Fruit fly (Drosophila melanogaster): ENCODE results near the gene CG33509.

Gene CG33509

dm6 chr2L:21108759-21109282, 22.5 kb upstream of the CG33509 start (continued):
- TF ChIP-seq bbx (GFP tag; IDR thresholded peaks at IDR 0.05; ENCODE audit: partially characterized antibody) (no peak), maf-S (GFP tag; optimal IDR thresholded peaks at IDR 0.05) (peak; percentile 36), Hmr (GFP tag; optimal IDR thresholded peaks at IDR 0.05) (peak; percentile 49), sob (GFP tag; IDR thresholded peaks at IDR 0.05) (0 out of 2 replicates have a peak, but pooled peaks have one; percentile 45), CG15696 (tag; optimal IDR thresholded peaks at IDR 0.05) (peak; percentile 55), CG13287 (GFP tag; IDR thresholded peaks at IDR 0.05; ENCODE audit: partially characterized antibody) (no peak), HHEX (GFP tag; optimal IDR thresholded peaks at IDR 0.05) (peak; percentile 15), ind (GFP tag; optimal IDR thresholded peaks at IDR 0.05) (no peak), Hand (GFP tag; optimal IDR thresholded peaks at IDR 0.05) (no peak), CG4820 (GFP tag; optimal IDR thresholded peaks at IDR 0.05) (peak; percentile 76), nerfin-2 (GFP tag; IDR thresholded peaks at IDR 0.05; ENCODE audit: partially characterized antibody) (no peak), hth (optimal IDR thresholded peaks at IDR 0.05) (no peak), CG9817 (tag; optimal IDR thresholded peaks at IDR 0.05) (peak; percentile 21), CG31388 (GFP tag; optimal IDR thresholded peaks at IDR 0.05) (no peak), nerfin-1 (tag; optimal IDR thresholded peaks at IDR 0.05) (peak; percentile 12), CG14667 (GFP tag; IDR thresholded peaks at IDR 0.05) (no peak), pnt (GFP tag; optimal IDR thresholded peaks at IDR 0.05) (peak; percentile 37), Oli (tag; optimal IDR thresholded peaks at IDR 0.05) (peak; percentile 72), CG3847 (GFP tag; IDR thresholded peaks at IDR 0.05) (peak; percentile 43; the same call in 1 of the 2 replicates), CG42726 (GFP tag; IDR thresholded peaks at IDR 0.05; ENCODE audit: partially characterized antibody) (no peak), ssp (GFP tag; IDR thresholded peaks at IDR 0.05) (no peak), Chrac-16 (GFP tag; optimal IDR thresholded peaks at IDR 0.05) (peak; percentile 33), CG5953 (GFP tag; IDR thresholded peaks at IDR 0.05) (no peak), CG8281 (tag; optimal IDR thresholded peaks at IDR 0.05) (peak; percentile 7), CG4424 (GFP tag; optimal IDR thresholded peaks at IDR 0.05) (peak; percentile 40), ci (GFP tag; IDR thresholded peaks at IDR 0.05) (no peak; the same call in 2 of the 3 replicates), CG2116 (GFP tag; optimal IDR thresholded peaks at IDR 0.05) (peak; percentile 28), CG12942 (GFP tag; optimal IDR thresholded peaks at IDR 0.05) (no peak), BtbVII (GFP tag; optimal IDR thresholded peaks at IDR 0.05) (no peak), Dref (GFP tag; IDR thresholded peaks at IDR 0.05) (no peak), Atf6 (GFP tag; IDR thresholded peaks at IDR 0.05) (0 out of 2 replicates have a peak, but pooled peaks have one; percentile 30), Six4 (GFP tag; optimal IDR thresholded peaks at IDR 0.05) (no peak), B-H2 (GFP tag; optimal IDR thresholded peaks at IDR 0.05) (no peak), CG16863 (GFP tag; optimal IDR thresholded peaks at IDR 0.05) (peak; percentile 53), Antp (GFP tag; optimal IDR thresholded peaks at IDR 0.05) (peak; percentile 8), CG9932 (GFP tag; IDR thresholded peaks at IDR 0.05) (no peak), NC2α (GFP tag; optimal IDR thresholded peaks at IDR 0.05) (peak; percentile 47), zen (tag; optimal IDR thresholded peaks at IDR 0.05) (peak; percentile 1), Side (GFP tag; optimal IDR thresholded peaks at IDR 0.05) (peak; percentile 40), CG12104 (GFP tag; optimal IDR thresholded peaks at IDR 0.05) (peak; percentile 66), nmo (GFP tag; optimal IDR thresholded peaks at IDR 0.05) (peak; percentile 85), sna (GFP tag; IDR thresholded peaks at IDR 0.05; ENCODE audit: partially characterized antibody) (no peak), CG6854 (GFP tag; optimal IDR thresholded peaks at IDR 0.05) (no peak), run (tag; optimal IDR thresholded peaks at IDR 0.05) (peak; percentile 20), CG10565 (GFP tag; optimal IDR thresholded peaks at IDR 0.05) (no peak), CG4707 (GFP tag; optimal IDR thresholded peaks at IDR 0.05) (peak; percentile 83), p53 (GFP tag; optimal IDR thresholded peaks at IDR 0.05) (no peak), CG4404 (GFP tag; IDR thresholded peaks at IDR 0.05) (no peak; the same call in 1 of the 2 replicates), CG2875 (GFP tag; optimal IDR thresholded peaks at IDR 0.05) (peak; percentile 57), CG7556 (GFP tag; optimal IDR thresholded peaks at IDR 0.05) (peak; percentile 49)
